Fruit fly (Drosophila melanogaster) whole organism, embryonic: ENCODE results near the gene CG31103.

Experiments
- Aef1 ChIP-seq: fragments of 200-800 bp; sonication (Bioruptor generic); IDR thresholded peaks from 3 replicates; pipeline ENCODE4 v1.3.6; 2022; ENCODE audit warnings: missing biosample characterization, missing genetic modification characterization
- Atf3 ChIP-seq: fragments of 200-800 bp; sonication (Bioruptor generic); optimal IDR thresholded peaks from 3 replicates; lab custom pipeline; 2016; ENCODE audit warnings: missing biosample characterization, missing genetic modification characterization
- BEAF-32 ChIP-seq: fragments of 200-800 bp; sonication (Bioruptor generic); optimal IDR thresholded peaks from 3 replicates; lab custom pipeline; 2017; ENCODE audit warnings: missing biosample characterization, missing genetic modification characterization, mild to moderate bottlenecking, moderate library complexity, missing genetic modification reagents
- CG1024 ChIP-seq: fragments of 200-800 bp; sonication (Bioruptor generic); IDR thresholded peaks from 2 replicates; pipeline ENCODE4 v1.3.6; 2022; ENCODE audit warnings: missing biosample characterization, missing genetic modification characterization
- CG10267 ChIP-seq: fragments of 200-800 bp; sonication (Bioruptor generic); optimal IDR thresholded peaks from 2 replicates; lab custom pipeline; 2018; ENCODE audit warnings: missing biosample characterization, mild to moderate bottlenecking, missing genetic modification characterization, moderate library complexity
- CG10543 ChIP-seq: fragments of 200-800 bp; sonication (Bioruptor generic); optimal IDR thresholded peaks from 3 replicates; lab custom pipeline; 2017; ENCODE audit warnings: missing biosample characterization, mild to moderate bottlenecking, missing genetic modification characterization, moderate library complexity
- CG12071 ChIP-seq: fragments of 200-800 bp; sonication (Bioruptor generic); optimal IDR thresholded peaks from 3 replicates; lab custom pipeline; 2018; ENCODE audit warnings: missing biosample characterization, mild to moderate bottlenecking, missing genetic modification characterization
- CG12104 ChIP-seq: fragments of 200-800 bp; sonication (Bioruptor generic); optimal IDR thresholded peaks from 3 replicates; lab custom pipeline; 2016; ENCODE audit warnings: missing biosample characterization, missing genetic modification characterization
- CG12769 ChIP-seq: fragments of 200-800 bp; sonication (Bioruptor generic); optimal IDR thresholded peaks from 2 replicates; lab custom pipeline; 2019; ENCODE audit warnings: missing biosample characterization, mild to moderate bottlenecking, missing genetic modification characterization, moderate library complexity
- CG13123 ChIP-seq: fragments of 200-800 bp; sonication (Bioruptor generic); optimal IDR thresholded peaks from 2 replicates; lab custom pipeline; 2016; ENCODE audit warnings: missing biosample characterization, missing genetic modification characterization
- CG1647 ChIP-seq: fragments of 200-800 bp; sonication (Bioruptor generic); optimal IDR thresholded peaks from 3 replicates; lab custom pipeline; 2016; ENCODE audit warnings: missing biosample characterization, missing genetic modification characterization
- CG17612 ChIP-seq: fragments of 200-800 bp; sonication (Bioruptor generic); IDR thresholded peaks from 2 replicates; pipeline ENCODE4 v1.3.6; 2022; ENCODE audit warnings: missing biosample characterization, missing genetic modification characterization
- CG18476 ChIP-seq: fragments of 200-800 bp; sonication (Bioruptor generic); optimal IDR thresholded peaks from 2 replicates; lab custom pipeline; 2016; ENCODE audit warnings: missing biosample characterization, mild to moderate bottlenecking, missing genetic modification characterization
- CG2712 ChIP-seq: fragments of 200-800 bp; optimal IDR thresholded peaks from 3 replicates; lab custom pipeline; 2019; ENCODE audit warnings: missing biosample characterization, mild to moderate bottlenecking, missing genetic modification characterization, moderate library complexity
- CG30403 ChIP-seq: fragments of 200-800 bp; sonication (Bioruptor generic); optimal IDR thresholded peaks from 3 replicates; lab custom pipeline; 2016; ENCODE audit warnings: missing biosample characterization, missing genetic modification characterization
- CG3163 ChIP-seq: fragments of 200-800 bp; sonication (Bioruptor generic); optimal IDR thresholded peaks from 3 replicates; lab custom pipeline; 2016; ENCODE audit warnings: missing biosample characterization, missing genetic modification characterization
- CG32767 ChIP-seq: fragments of 200-800 bp; sonication (Bioruptor generic); IDR thresholded peaks from 2 replicates; pipeline ENCODE4 v1.3.6; 2022; ENCODE audit warnings: missing biosample characterization, missing genetic modification characterization
- CG7987 ChIP-seq: fragments of 200-800 bp; sonication (Bioruptor generic); optimal IDR thresholded peaks from 2 replicates; lab custom pipeline; 2018; ENCODE audit warnings: missing biosample characterization, mild to moderate bottlenecking, missing genetic modification characterization, moderate library complexity
- Chrac-16 ChIP-seq: fragments of 200-800 bp; sonication (Bioruptor generic); optimal IDR thresholded peaks from 3 replicates; lab custom pipeline; 2016; ENCODE audit warnings: missing biosample characterization, missing genetic modification characterization
- Dbx ChIP-seq: fragments of 200-800 bp; sonication (Bioruptor generic); IDR thresholded peaks from 3 replicates; pipeline ENCODE4 v1.3.6; 2022; ENCODE audit warnings: missing biosample characterization, missing genetic modification characterization
- E2f2 ChIP-seq: fragments of 200-800 bp; sonication (Bioruptor generic); IDR thresholded peaks from 2 replicates; pipeline ENCODE4 v1.3.6; 2022; ENCODE audit warnings: missing biosample characterization, missing genetic modification characterization
- HLH3B ChIP-seq: fragments of 200-800 bp; sonication (Bioruptor generic); IDR thresholded peaks from 2 replicates; pipeline ENCODE4 v1.3.6; 2022; ENCODE audit warnings: missing biosample characterization, missing genetic modification characterization
- HmgD ChIP-seq: fragments of 200-800 bp; sonication (Bioruptor generic); optimal IDR thresholded peaks from 3 replicates; lab custom pipeline; 2016; ENCODE audit warnings: missing biosample characterization, missing genetic modification characterization
- Hr51 ChIP-seq, 2 experiments: fragments of 200-800 bp; sonication (Bioruptor generic); optimal IDR thresholded peaks; 2 replicates in 1 of 2; 3 replicates in 1 of 2; lab custom pipeline; 2016 to 2018; ENCODE audit warnings: missing biosample characterization in 2 of 2, missing genetic modification characterization in 2 of 2, mild to moderate bottlenecking in 1 of 2, moderate library complexity in 1 of 2
- MTF-1 ChIP-seq: fragments of 200-800 bp; sonication (Bioruptor generic); optimal IDR thresholded peaks from 2 replicates; lab custom pipeline; 2018; ENCODE audit warnings: missing biosample characterization, mild to moderate bottlenecking, missing genetic modification characterization, borderline replicate concordance
- NC2α ChIP-seq: fragments of 200-800 bp; sonication (Bioruptor generic); optimal IDR thresholded peaks from 2 replicates; lab custom pipeline; 2016; ENCODE audit warnings: missing biosample characterization, missing genetic modification characterization
- NFAT ChIP-seq: fragments of 200-800 bp; sonication (Bioruptor generic); IDR thresholded peaks from 2 replicates; pipeline ENCODE4 v1.3.6; 2022; ENCODE audit warnings: missing biosample characterization, missing genetic modification characterization
- YL-1 ChIP-seq: fragments of 200-800 bp; sonication (Bioruptor generic); optimal IDR thresholded peaks from 3 replicates; lab custom pipeline; 2017; ENCODE audit warnings: missing biosample characterization, mild to moderate bottlenecking, missing genetic modification characterization
- aop ChIP-seq: fragments of 200-800 bp; sonication (Bioruptor generic); IDR thresholded peaks from 2 replicates; pipeline ENCODE4 v1.3.6; 2022; ENCODE audit warnings: missing biosample characterization, missing genetic modification characterization
- btn ChIP-seq: fragments of 200-800 bp; sonication (Bioruptor generic); optimal IDR thresholded peaks from 2 replicates; lab custom pipeline; 2016; ENCODE audit warnings: missing biosample characterization, missing genetic modification characterization
- cg ChIP-seq: fragments of 200-800 bp; sonication (Bioruptor generic); optimal IDR thresholded peaks from 3 replicates; lab custom pipeline; 2019; ENCODE audit warnings: missing biosample characterization, mild to moderate bottlenecking, missing genetic modification characterization, moderate library complexity
- croc ChIP-seq: fragments of 200-800 bp; sonication (Bioruptor generic); conservative IDR thresholded peaks from 3 replicates; pipeline ENCODE4 v1.3.6; 2022; ENCODE audit warnings: missing biosample characterization, missing genetic modification characterization
- dan ChIP-seq: fragments of 200-800 bp; sonication (Bioruptor generic); IDR thresholded peaks from 2 replicates; pipeline ENCODE4 v1.3.6; 2022; ENCODE audit warnings: missing biosample characterization, missing genetic modification characterization
- dmrt11E ChIP-seq: fragments of 200-800 bp; sonication (Bioruptor generic); optimal IDR thresholded peaks from 3 replicates; lab custom pipeline; 2018; ENCODE audit warnings: missing biosample characterization, mild to moderate bottlenecking, missing genetic modification characterization, moderate library complexity
- gce ChIP-seq: fragments of 200-800 bp; sonication (Bioruptor generic); IDR thresholded peaks from 3 replicates; pipeline ENCODE4 v1.3.6; 2022; ENCODE audit warnings: missing biosample characterization, missing genetic modification characterization
- her ChIP-seq: fragments of 200-800 bp; sonication (Bioruptor generic); optimal IDR thresholded peaks from 2 replicates; lab custom pipeline; 2016; ENCODE audit warnings: missing biosample characterization, missing genetic modification characterization
- kah ChIP-seq: fragments of 200-800 bp; sonication (Bioruptor generic); optimal IDR thresholded peaks from 2 replicates; lab custom pipeline; 2018; ENCODE audit warnings: missing biosample characterization, mild to moderate bottlenecking, missing genetic modification characterization
- mld ChIP-seq: fragments of 200-800 bp; sonication (Bioruptor generic); IDR thresholded peaks from 3 replicates; pipeline ENCODE4 v1.3.6; 2022; ENCODE audit warnings: missing biosample characterization, missing genetic modification characterization; ENCODE audit not compliant: partially characterized antibody
- nerfin-2 ChIP-seq: fragments of 200-800 bp; sonication (Bioruptor generic); IDR thresholded peaks from 2 replicates; pipeline ENCODE4 v1.3.6; 2022; ENCODE audit warnings: missing biosample characterization, missing genetic modification characterization; ENCODE audit not compliant: partially characterized antibody
- onecut ChIP-seq: fragments of 200-800 bp; sonication (Bioruptor generic); IDR thresholded peaks from 2 replicates; pipeline ENCODE4 v1.3.6; 2022; ENCODE audit warnings: missing biosample characterization, missing genetic modification characterization
- org-1 ChIP-seq: fragments of 200-800 bp; sonication (Bioruptor generic); optimal IDR thresholded peaks from 2 replicates; lab custom pipeline; 2017; ENCODE audit warnings: missing biosample characterization, missing genetic modification characterization
- pan ChIP-seq, 4 experiments: fragments of >200 bp in 3 of 4; fragments of 200-800 bp in 1 of 4; sonication (Bioruptor generic) in 1 of 4; optimal IDR thresholded peaks in 3 of 4; IDR thresholded peaks in 1 of 4; 2 replicates each; pipeline versions ENCODE4 v1.3.6 to Lab custom; 2017 to 2022; ENCODE audit warnings: missing biosample characterization in 2 of 4, missing genetic modification characterization in 2 of 4, mixed read lengths in 1 of 4
- repo ChIP-seq: fragments of 200-800 bp; sonication (Bioruptor generic); optimal IDR thresholded peaks from 2 replicates; lab custom pipeline; 2016; ENCODE audit warnings: missing biosample characterization, missing genetic modification characterization
- shn ChIP-seq: fragments of 200-800 bp; sonication (Bioruptor generic); optimal IDR thresholded peaks from 3 replicates; lab custom pipeline; 2016; ENCODE audit warnings: missing biosample characterization, missing genetic modification characterization
- sisA ChIP-seq: fragments of 200-800 bp; sonication (Bioruptor generic); IDR thresholded peaks from 2 replicates; pipeline ENCODE4 v1.3.6; 2022; ENCODE audit warnings: missing biosample characterization, missing genetic modification characterization
- sob ChIP-seq: fragments of 200-800 bp; sonication (Bioruptor generic); IDR thresholded peaks from 2 replicates; pipeline ENCODE4 v1.3.6; 2022; ENCODE audit warnings: missing biosample characterization, missing genetic modification characterization
- vfl ChIP-seq: fragments of 200-800 bp; sonication (Bioruptor generic); optimal IDR thresholded peaks from 2 replicates; lab custom pipeline; 2016; ENCODE audit warnings: missing biosample characterization, missing genetic modification characterization
- vvl ChIP-seq: fragments of 200-800 bp; sonication (Bioruptor generic); IDR thresholded peaks from 2 replicates; pipeline ENCODE4 v1.3.6; 2022; ENCODE audit warnings: missing biosample characterization, missing genetic modification characterization
- zen2 ChIP-seq: fragments of 200-800 bp; sonication (Bioruptor generic); IDR thresholded peaks from 3 replicates; pipeline ENCODE4 v1.3.6; 2022; ENCODE audit warnings: missing biosample characterization, missing genetic modification characterization; ENCODE audit not compliant: partially characterized antibody

Gene CG31103

DNA sequence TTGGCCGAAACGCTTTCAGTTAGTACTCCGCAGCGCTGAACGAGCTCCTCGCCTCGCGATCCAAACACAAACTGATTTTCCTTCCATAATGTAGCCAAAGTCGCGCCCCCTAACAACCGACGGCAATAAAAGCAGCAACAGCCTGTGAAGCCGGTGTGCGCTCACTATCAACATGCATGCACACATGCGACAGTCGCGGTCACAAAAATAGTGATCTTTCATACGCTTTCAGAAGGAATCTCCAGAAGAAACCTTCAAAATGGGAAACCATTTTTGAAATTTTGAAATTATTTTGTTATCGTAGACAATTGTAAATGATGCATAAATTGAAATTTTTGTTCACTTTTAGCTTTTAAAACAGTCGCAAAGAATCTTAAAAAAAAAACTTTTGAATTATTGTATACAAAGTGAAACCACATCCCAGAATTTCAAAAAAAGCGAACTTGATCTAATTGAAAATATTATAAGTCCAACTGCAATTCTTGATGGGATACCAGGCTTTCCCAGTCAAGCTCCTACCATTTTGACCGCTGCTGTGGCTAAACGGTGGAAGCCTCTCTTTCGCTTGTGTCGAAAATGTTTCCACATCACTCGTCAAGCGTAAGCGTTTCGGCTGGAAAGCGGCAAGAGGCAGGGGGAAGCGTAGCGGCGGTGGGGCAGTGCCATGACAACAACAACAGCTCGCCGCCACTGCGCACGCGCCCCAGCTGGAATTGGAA is 13.3 kb downstream of the CG31103 start, which contains the start of gene Cad96Cb (continued):
- TF ChIP-seq Dbx (GFP tag; lab: Robert Waterston, UW): no peak
- peak; percentile 32 for TF ChIP-seq CG1647
- TF ChIP-seq CG30403 (GFP tag; lab: Kevin White, UChicago): peak; percentile 92
- peak; percentile 7 for TF ChIP-seq CG13123 (GFP tag; lab: Kevin White, UChicago)
- peak; percentile 63 for TF ChIP-seq vvl
- TF ChIP-seq CG2712 (tag; lab: Kevin White, UChicago): peak; percentile 91
- no peak for TF ChIP-seq aop
- TF ChIP-seq her (GFP tag; lab: Kevin White, UChicago): peak; percentile 37
- peak; percentile 62 for TF ChIP-seq NC2α (GFP tag; lab: Kevin White, UChicago)
- TF ChIP-seq cg (GFP tag; lab: Kevin White, UChicago): no peak
- peak; percentile 81 for TF ChIP-seq btn
- peak; percentile 83 for TF ChIP-seq Chrac-16
- peak; percentile 9 for TF ChIP-seq YL-1 (GFP tag; lab: Kevin White, UChicago)
- TF ChIP-seq CG10267 (tag; lab: Kevin White, UChicago): peak; percentile 84
- TF ChIP-seq E2f2: peak; percentile 50
- TF ChIP-seq HLH3B (GFP tag; lab: Robert Waterston, UW): peak; percentile 59
- peak; percentile 43 for TF ChIP-seq CG12071 (GFP tag; lab: Kevin White, UChicago)
- peak; percentile 80 for TF ChIP-seq CG18476 (GFP tag; lab: Kevin White, UChicago)
- no peak for TF ChIP-seq CG12769 (tag; lab: Kevin White, UChicago)
- TF ChIP-seq Aef1 (GFP tag; lab: Robert Waterston, UW): peak; percentile 45; the same call in 1 of the 3 replicates
- no peak for TF ChIP-seq nerfin-2 (GFP tag; lab: Robert Waterston, UW)
- TF ChIP-seq croc (GFP tag; lab: Robert Waterston, UW): peak; percentile 74
- TF ChIP-seq shn (GFP tag; lab: Kevin White, UChicago): peak; percentile 53
- no peak for TF ChIP-seq vfl (GFP tag; lab: Kevin White, UChicago)
- TF ChIP-seq MTF-1 (GFP tag; lab: Kevin White, UChicago): no peak
- TF ChIP-seq dan: peak; percentile 63; the same call in 1 of the 2 replicates
- 0 out of 2 replicates have a peak, but pooled peaks have one; percentile 12 for TF ChIP-seq CG1024 (GFP tag; lab: Robert Waterston, UW)
- TF ChIP-seq sob: no peak
- TF ChIP-seq sisA (GFP tag; lab: Robert Waterston, UW): peak; percentile 65
- no peak for TF ChIP-seq NFAT (GFP tag; lab: Robert Waterston, UW)
- no peak for TF ChIP-seq zen2 (GFP tag; lab: Robert Waterston, UW)
- no peak for TF ChIP-seq CG10543 (GFP tag; lab: Kevin White, UChicago)
- peak; percentile 28 for TF ChIP-seq HmgD (GFP tag; lab: Kevin White, UChicago)
- TF ChIP-seq repo (GFP tag; lab: Kevin White, UChicago): peak; percentile 25
- TF ChIP-seq dmrt11E (tag; lab: Kevin White, UChicago): peak; percentile 89
- peak; percentile 58 for TF ChIP-seq CG3163 (GFP tag; lab: Kevin White, UChicago)
- peak; percentile 87 for TF ChIP-seq org-1
- peak; percentile 80 for TF ChIP-seq kah (GFP tag; lab: Kevin White, UChicago)
- TF ChIP-seq CG32767 (GFP tag; lab: Robert Waterston, UW): peak; percentile 77
- TF ChIP-seq Hr51 (GFP tag; optimal IDR thresholded peaks at IDR 0.05; lab: Kevin White, UChicago): peak; percentile 48 to 90
- TF ChIP-seq CG7987 (GFP tag; lab: Kevin White, UChicago): no peak
- TF ChIP-seq CG12104 (GFP tag; lab: Kevin White, UChicago): peak; percentile 86
- TF ChIP-seq CG17612: no peak
- no peak for TF ChIP-seq mld
- peak; percentile 75 for TF ChIP-seq onecut
- peak; percentile 80 for TF ChIP-seq Atf3 (GFP tag; lab: Kevin White, UChicago)
- TF ChIP-seq gce: 0 out of 3 replicates have a peak, but pooled peaks have one; percentile 35
- TF ChIP-seq pan (optimal IDR thresholded peaks at IDR 0.05; lab: Kevin White, UChicago): no peak
- TF ChIP-seq pan (GFP tag; optimal IDR thresholded peaks at IDR 0.05 in 1 of 2, IDR thresholded peaks at IDR 0.05 in 1 of 2): peak in 1 of 2 experiments; percentile 66
- TF ChIP-seq BEAF-32 (GFP tag; lab: Kevin White, UChicago): no peak
